Fruit fly (Drosophila melanogaster) whole organism, prepupa: ENCODE data around the gene CG9029.

ENCODE experiments used
- CG11762 ChIP-seq: fragments of 200-800 bp; sonication (Bioruptor generic); optimal IDR thresholded peaks from 3 replicates; lab custom pipeline; 2016; ENCODE audit warnings: missing biosample characterization, missing genetic modification characterization; ENCODE audit not compliant: insufficient read depth
- Gug ChIP-seq: fragments of 200-800 bp; sonication (Bioruptor generic); IDR thresholded peaks from 2 replicates; pipeline ENCODE4 v1.3.6; 2022; ENCODE audit warnings: missing biosample characterization, missing genetic modification characterization
- Met ChIP-seq: fragments of 200-800 bp; sonication (Bioruptor generic); optimal IDR thresholded peaks from 3 replicates; lab custom pipeline; 2016; ENCODE audit warnings: missing biosample characterization, missing genetic modification characterization
- Sox14 ChIP-seq: fragments of 200-800 bp; sonication (Bioruptor generic); optimal IDR thresholded peaks from 3 replicates; lab custom pipeline; 2016; ENCODE audit warnings: missing biosample characterization, missing genetic modification characterization
- dsx ChIP-seq: fragments of 200-800 bp; optimal IDR thresholded peaks from 3 replicates; lab custom pipeline; 2019; ENCODE audit warnings: missing biosample characterization, mild to moderate bottlenecking, missing genetic modification characterization, moderate library complexity; ENCODE audit not compliant: poor library complexity, severe bottlenecking
- fd59A ChIP-seq: fragments of 200-800 bp; sonication (Bioruptor generic); optimal IDR thresholded peaks from 2 replicates; lab custom pipeline; 2017; ENCODE audit warnings: missing biosample characterization, mild to moderate bottlenecking, missing genetic modification characterization, missing genetic modification reagents
- net ChIP-seq: fragments of 200-800 bp; sonication (Bioruptor generic); optimal IDR thresholded peaks from 3 replicates; lab custom pipeline; 2016; ENCODE audit warnings: missing biosample characterization, missing genetic modification characterization
- pdm3 ChIP-seq: fragments of 200-800 bp; sonication (Bioruptor generic); optimal IDR thresholded peaks from 3 replicates; lab custom pipeline; 2016; ENCODE audit warnings: missing biosample characterization, missing genetic modification characterization

DNA sequence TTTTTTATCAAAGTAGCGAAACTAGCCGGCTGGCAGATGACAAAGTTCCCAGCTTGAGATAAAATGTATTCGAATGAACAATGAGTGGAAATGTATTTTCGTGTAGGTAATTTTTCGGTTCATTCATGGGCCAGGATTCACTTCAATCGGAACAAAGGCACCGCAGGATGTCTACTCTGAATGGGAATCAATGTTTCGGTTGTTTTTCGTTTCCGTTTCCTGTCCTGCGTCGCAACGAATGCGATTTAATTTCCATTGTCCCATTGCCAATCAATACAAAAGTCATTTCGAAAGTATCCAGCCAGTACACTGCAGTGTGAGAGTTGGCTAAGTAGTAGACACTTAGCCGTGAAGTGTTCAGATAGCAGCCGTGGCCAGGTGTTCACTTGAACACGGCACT lies 4.8 kb downstream of the CG9029 start:
- TF ChIP-seq CG11762 (GFP tag; lab: Kevin White, UChicago) (no peak), net (GFP tag; lab: Kevin White, UChicago) (no peak), pdm3 (GFP tag; lab: Kevin White, UChicago) (no peak), Gug (GFP tag; lab: Robert Waterston, UW) (no peak), Sox14 (GFP tag; lab: Kevin White, UChicago) (no peak), Met (GFP tag; lab: Kevin White, UChicago) (no peak), dsx (no peak), fd59A (GFP tag; lab: Kevin White, UChicago) (no peak)
